Fruit fly (Drosophila melanogaster) Kc167 (cell line): ENCODE results near the gene Scm.

ENCODE experiments used
- Myc ChIP-seq: fragments of >200 bp; optimal IDR thresholded peaks from 2 replicates; lab custom pipeline; 2017; ENCODE audit warnings: missing external identifiers
- h ChIP-seq: fragments of >200 bp; optimal IDR thresholded peaks from 3 replicates; lab custom pipeline; 2018; ENCODE audit warnings: missing external identifiers
- insv ChIP-seq: fragments of >200 bp; optimal IDR thresholded peaks from 3 replicates; lab custom pipeline; 2018; ENCODE audit warnings: missing external identifiers
- psq ChIP-seq: fragments of >200 bp; optimal IDR thresholded peaks from 2 replicates; lab custom pipeline; 2017; ENCODE audit warnings: missing external identifiers

DNA sequence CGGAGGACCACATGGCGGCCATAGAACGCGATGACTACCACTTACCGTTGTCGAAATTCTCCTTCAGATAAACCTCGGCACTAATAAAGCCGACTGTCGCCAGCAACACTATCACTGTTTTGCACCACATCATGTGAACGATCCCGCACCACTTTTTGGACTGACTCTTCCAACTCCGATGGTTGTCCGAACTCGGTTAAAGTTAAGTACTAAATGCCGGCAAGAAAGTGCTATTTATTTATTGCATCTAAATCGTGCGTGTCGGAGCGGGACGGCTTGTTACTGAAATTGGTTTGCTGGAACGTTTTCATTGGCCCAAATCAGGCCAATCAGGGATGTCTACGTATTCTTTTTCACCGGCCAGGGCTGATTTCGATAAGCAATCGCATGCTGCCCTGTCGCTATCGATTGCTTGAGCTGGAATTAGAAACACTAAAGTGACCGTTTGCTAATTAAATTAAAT is 6.7 kb downstream of the Scm start, which contains the start of gene Calr:
- TF ChIP-seq h (lab: Kevin White, UChicago) (no peak), insv (no peak), Myc (no peak), psq (lab: Kevin White, UChicago) (no peak)
